Worm (Caenorhabditis elegans) whole organism, late embryonic: ENCODE measurements around the gene F14H8.2.

Experiments used
- C08G9.2 ChIP-seq: sonication (generic microtip); optimal IDR thresholded peaks from 2 replicates; lab custom pipeline; 2016; ENCODE audit warnings: mild to moderate bottlenecking, missing genetic modification characterization, moderate library complexity, missing compliant biosample characterization
- C38D4.7 ChIP-seq: fragments of 200-800 bp; sonication (Bioruptor generic); optimal IDR thresholded peaks from 2 replicates; lab custom pipeline; 2018; ENCODE audit warnings: mild to moderate bottlenecking, missing genetic modification characterization, moderate library complexity, missing compliant biosample characterization
- F13H6.1 ChIP-seq: sonication (generic microtip); optimal IDR thresholded peaks from 2 replicates; lab custom pipeline; 2016; ENCODE audit warnings: missing genetic modification characterization, missing compliant biosample characterization
- K02D7.2 ChIP-seq: sonication (generic microtip); optimal IDR thresholded peaks from 2 replicates; lab custom pipeline; 2017; ENCODE audit warnings: mild to moderate bottlenecking, missing genetic modification characterization, missing compliant biosample characterization
- ceh-22 ChIP-seq: sonication (generic microtip); optimal IDR thresholded peaks from 2 replicates; lab custom pipeline; 2017; ENCODE audit warnings: missing biosample characterization, missing genetic modification characterization
- ceh-24 ChIP-seq: sonication (generic microtip); optimal IDR thresholded peaks from 2 replicates; lab custom pipeline; 2016; ENCODE audit warnings: mild to moderate bottlenecking, missing genetic modification characterization, missing compliant biosample characterization
- ceh-31 ChIP-seq: sonication (generic microtip); optimal IDR thresholded peaks from 2 replicates; lab custom pipeline; 2016; ENCODE audit warnings: missing genetic modification characterization, missing compliant biosample characterization
- ceh-48 ChIP-seq: sonication (generic microtip); optimal IDR thresholded peaks from 2 replicates; lab custom pipeline; 2016; ENCODE audit warnings: missing genetic modification characterization, inconsistent platforms, missing compliant biosample characterization
- ceh-6 ChIP-seq: fragments of 200-800 bp; sonication (Bioruptor generic); optimal IDR thresholded peaks from 2 replicates; lab custom pipeline; 2018; ENCODE audit warnings: mild to moderate bottlenecking, missing genetic modification characterization, missing compliant biosample characterization
- ceh-9 ChIP-seq: sonication (generic microtip); optimal IDR thresholded peaks from 2 replicates; lab custom pipeline; 2016; ENCODE audit warnings: mild to moderate bottlenecking, missing genetic modification characterization, inconsistent platforms, missing compliant biosample characterization
- che-1 ChIP-seq: sonication (generic microtip); optimal IDR thresholded peaks from 2 replicates; lab custom pipeline; 2016; ENCODE audit warnings: mild to moderate bottlenecking, missing genetic modification characterization, missing compliant biosample characterization
- dmd-4 ChIP-seq: sonication (generic microtip); optimal IDR thresholded peaks from 2 replicates; lab custom pipeline; 2016; ENCODE audit warnings: borderline replicate concordance, missing genetic modification characterization, missing compliant biosample characterization
- elt-2 ChIP-seq: sonication (generic microtip); optimal IDR thresholded peaks from 2 replicates; lab custom pipeline; 2016; ENCODE audit warnings: missing genetic modification reagents, missing genetic modification characterization, missing compliant biosample characterization
- elt-4 ChIP-seq: sonication (generic microtip); optimal IDR thresholded peaks from 2 replicates; lab custom pipeline; 2016; ENCODE audit warnings: missing genetic modification characterization, missing compliant biosample characterization
- eyg-1 ChIP-seq: sonication (generic microtip); optimal IDR thresholded peaks from 2 replicates; lab custom pipeline; 2016; ENCODE audit warnings: missing genotype, missing genetic modification characterization, missing compliant biosample characterization
- fkh-10 ChIP-seq: fragments of 150-350 bp; optimal IDR thresholded peaks from 2 replicates; lab custom pipeline; 2014; ENCODE audit warnings: missing biosample characterization, missing genetic modification reagents, missing genetic modification characterization
- fkh-6 ChIP-seq: sonication (generic microtip); optimal IDR thresholded peaks from 2 replicates; lab custom pipeline; 2016; ENCODE audit warnings: missing genetic modification characterization, missing compliant biosample characterization
- hlh-15 ChIP-seq: sonication (generic microtip); optimal IDR thresholded peaks from 2 replicates; lab custom pipeline; 2016; ENCODE audit warnings: missing genetic modification characterization, missing compliant biosample characterization
- hlh-30 ChIP-seq: sonication (generic microtip); optimal IDR thresholded peaks from 2 replicates; lab custom pipeline; 2017; ENCODE audit warnings: antibody characterized with exemption, missing genetic modification characterization, missing compliant biosample characterization; ENCODE audit not compliant: insufficient read depth
- lin-11 ChIP-seq: fragments of 200-800 bp; sonication (Bioruptor generic); optimal IDR thresholded peaks from 2 replicates; lab custom pipeline; 2018; ENCODE audit warnings: mild to moderate bottlenecking, missing genetic modification characterization, missing compliant biosample characterization
- mec-3 ChIP-seq: sonication (generic microtip); optimal IDR thresholded peaks from 2 replicates; lab custom pipeline; 2016; ENCODE audit warnings: borderline replicate concordance, missing genetic modification characterization, missing compliant biosample characterization
- pat-9 ChIP-seq: fragments of 200-800 bp; sonication (Bioruptor generic); optimal IDR thresholded peaks from 2 replicates; lab custom pipeline; 2018; ENCODE audit warnings: mild to moderate bottlenecking, missing genetic modification characterization, moderate library complexity, missing compliant biosample characterization
- pax-1 ChIP-seq: fragments of 150-350 bp; optimal IDR thresholded peaks from 2 replicates; lab custom pipeline; 2014; ENCODE audit warnings: missing biosample characterization, missing genetic modification characterization
- pha-2 ChIP-seq: sonication (generic microtip); optimal IDR thresholded peaks from 2 replicates; lab custom pipeline; 2017; ENCODE audit warnings: mild to moderate bottlenecking, missing genetic modification characterization, missing compliant biosample characterization
- pha-4 ChIP-seq: fragments of 150-350 bp; optimal IDR thresholded peaks from 2 replicates; lab custom pipeline; 2018; ENCODE audit warnings: missing biosample characterization, missing genetic modification reagents, missing genetic modification characterization
- pqm-1 ChIP-seq: sonication (generic microtip); optimal IDR thresholded peaks from 2 replicates; lab custom pipeline; 2016; ENCODE audit warnings: missing genetic modification characterization, missing compliant biosample characterization
- rnt-1 ChIP-seq: sonication (generic microtip); optimal IDR thresholded peaks from 2 replicates; lab custom pipeline; 2016; ENCODE audit warnings: missing genetic modification characterization, missing compliant biosample characterization
- sox-2 ChIP-seq: fragments of 200-800 bp; sonication (Bioruptor generic); IDR thresholded peaks from 2 replicates; pipeline ENCODE4 v1.3.6; 2022; ENCODE audit warnings: missing genetic modification reagents, missing genetic modification characterization, missing compliant biosample characterization
- sox-4 ChIP-seq: sonication (generic microtip); optimal IDR thresholded peaks from 2 replicates; lab custom pipeline; 2017; ENCODE audit warnings: mild to moderate bottlenecking, missing genetic modification characterization, inconsistent platforms, missing compliant biosample characterization
- syd-9 ChIP-seq: sonication (generic microtip); optimal IDR thresholded peaks from 2 replicates; lab custom pipeline; 2016; ENCODE audit warnings: mild to moderate bottlenecking, missing genetic modification characterization, moderate library complexity, missing compliant biosample characterization
- tbx-2 ChIP-seq: sonication (generic microtip); optimal IDR thresholded peaks from 2 replicates; lab custom pipeline; 2016; ENCODE audit warnings: missing genetic modification characterization, missing compliant biosample characterization
- ttx-3 ChIP-seq: sonication (generic microtip); optimal IDR thresholded peaks from 2 replicates; lab custom pipeline; 2016; ENCODE audit warnings: missing genetic modification reagents, missing genetic modification characterization, missing compliant biosample characterization
- unc-3 ChIP-seq, 2 experiments: fragments of 200-800 bp in 1 of 2; sonication (Bioruptor generic) in 1 of 2; sonication (generic microtip) in 1 of 2; conservative IDR thresholded peaks in 1 of 2; optimal IDR thresholded peaks in 1 of 2; 2 replicates each; pipeline versions ENCODE4 v1.3.6 to Lab custom; 2016 to 2022; ENCODE audit warnings: missing compliant biosample characterization in 2 of 2, missing genetic modification characterization in 2 of 2, missing genetic modification reagents in 1 of 2
- unc-42 ChIP-seq: sonication (generic microtip); optimal IDR thresholded peaks from 2 replicates; lab custom pipeline; 2016; ENCODE audit warnings: missing genotype, missing genetic modification characterization, missing compliant biosample characterization

The F14H8.2 gene

DNA sequence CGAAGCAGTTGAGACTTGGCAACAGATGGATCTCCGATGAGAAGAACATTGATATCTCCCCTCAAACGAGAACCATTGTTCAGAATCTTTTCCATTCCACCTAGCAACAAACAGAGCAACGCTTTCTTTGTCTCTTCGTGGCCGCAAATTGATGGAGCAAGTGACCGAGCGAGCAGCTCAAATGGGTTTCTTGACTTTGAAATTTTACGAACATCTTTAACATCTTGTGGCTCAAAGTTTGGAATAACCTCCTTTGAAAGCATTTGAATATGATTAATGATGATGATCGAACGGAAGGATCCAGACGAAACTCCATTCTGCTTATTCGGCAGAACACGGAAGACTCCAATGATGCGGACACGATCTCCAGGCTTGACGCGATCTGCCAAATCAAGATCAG, 38.3 kb upstream of the F14H8.2 start:
- no peak for TF ChIP-seq hlh-15 (tag; lab: Kevin White, UChicago)
- no peak for TF ChIP-seq ceh-22 (tag; lab: Kevin White, UChicago)
- TF ChIP-seq unc-42: no peak
- no peak for TF ChIP-seq pha-2 (tag; lab: Kevin White, UChicago)
- TF ChIP-seq ceh-24 (tag; lab: Kevin White, UChicago): no peak
- no peak for TF ChIP-seq pax-1 (tag; lab: Kevin White, UChicago)
- TF ChIP-seq fkh-6: no peak
- TF ChIP-seq pat-9: no peak
- TF ChIP-seq unc-3 (GFP tag; conservative IDR thresholded peaks at IDR 0.05; lab: Robert Waterston, UW): no peak
- TF ChIP-seq unc-3 (tag; optimal IDR thresholded peaks at IDR 0.05; lab: Kevin White, UChicago): no peak
- TF ChIP-seq ceh-9 (tag; lab: Kevin White, UChicago): no peak
- TF ChIP-seq C08G9.2 (tag; lab: Kevin White, UChicago): no peak
- TF ChIP-seq hlh-30 (tag; lab: Kevin White, UChicago): no peak
- no peak for TF ChIP-seq ceh-31 (tag; lab: Kevin White, UChicago)
- no peak for TF ChIP-seq elt-4 (tag; lab: Kevin White, UChicago)
- TF ChIP-seq syd-9 (tag; lab: Kevin White, UChicago): no peak
- no peak for TF ChIP-seq pha-4 (tag; lab: Kevin White, UChicago)
- TF ChIP-seq eyg-1: no peak
- no peak for TF ChIP-seq ceh-48 (tag; lab: Kevin White, UChicago)
- no peak for TF ChIP-seq che-1

DNA sequence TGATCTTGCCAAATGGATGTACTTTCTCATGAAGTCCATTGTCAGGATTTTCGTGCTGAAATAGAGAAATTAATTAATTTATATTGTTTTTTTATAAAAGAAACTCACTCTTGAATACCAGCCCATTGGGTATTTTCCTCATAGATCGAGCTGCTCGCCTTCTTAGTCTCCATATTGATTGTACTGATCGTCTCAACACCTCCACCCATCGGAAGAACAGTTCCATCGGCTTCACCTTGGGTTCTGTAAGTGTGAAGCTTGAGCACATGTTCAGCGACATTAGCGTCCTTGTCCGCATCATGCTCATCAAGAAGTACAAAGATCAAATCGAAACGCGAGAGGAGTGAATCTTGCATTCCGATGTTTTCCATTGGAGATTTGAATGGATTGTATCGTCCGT, 37.6 kb upstream of the F14H8.2 start:
- TF ChIP-seq pqm-1 (no peak), elt-2 (tag; lab: Kevin White, UChicago) (no peak), rnt-1 (tag; lab: Kevin White, UChicago) (no peak), ceh-22 (tag; lab: Kevin White, UChicago) (no peak), fkh-10 (GFP tag; lab: Kevin White, UChicago) (no peak), ceh-6 (GFP tag; lab: Kevin White, UChicago) (no peak), lin-11 (tag; lab: Kevin White, UChicago) (no peak), K02D7.2 (no peak)

DNA sequence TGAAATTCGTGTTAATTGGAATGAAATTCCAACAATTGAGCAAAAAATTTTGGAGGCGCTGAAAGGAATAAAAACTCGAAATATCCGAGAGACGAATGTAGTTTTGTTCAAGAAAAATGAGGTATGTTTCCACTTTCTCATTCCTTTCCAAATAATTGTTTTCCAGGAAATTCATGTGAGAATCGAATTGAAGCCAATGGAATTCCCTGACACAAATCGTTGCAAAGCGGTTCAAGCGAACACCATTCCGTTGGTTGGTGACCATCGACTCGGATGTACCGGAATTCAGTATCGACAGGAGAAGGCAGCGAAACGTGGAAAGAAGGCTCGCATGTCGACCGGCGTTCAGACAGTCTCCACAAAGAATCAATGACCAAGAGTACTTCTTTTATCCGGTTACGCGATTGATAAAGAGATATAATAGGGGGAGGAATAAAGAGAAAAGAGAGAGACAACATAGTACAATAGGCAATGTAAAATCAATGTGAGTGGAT, 36.3 kb upstream of the F14H8.2 start:
- TF ChIP-seq sox-2 (GFP tag; lab: Robert Waterston, UW) (no peak), C38D4.7 (no peak), rnt-1 (tag; lab: Kevin White, UChicago) (no peak), fkh-10 (GFP tag; lab: Kevin White, UChicago) (no peak), C08G9.2 (tag; lab: Kevin White, UChicago) (no peak), ttx-3 (no peak)
- TF ChIP-seq, all 69 proteins: peak for 0

DNA sequence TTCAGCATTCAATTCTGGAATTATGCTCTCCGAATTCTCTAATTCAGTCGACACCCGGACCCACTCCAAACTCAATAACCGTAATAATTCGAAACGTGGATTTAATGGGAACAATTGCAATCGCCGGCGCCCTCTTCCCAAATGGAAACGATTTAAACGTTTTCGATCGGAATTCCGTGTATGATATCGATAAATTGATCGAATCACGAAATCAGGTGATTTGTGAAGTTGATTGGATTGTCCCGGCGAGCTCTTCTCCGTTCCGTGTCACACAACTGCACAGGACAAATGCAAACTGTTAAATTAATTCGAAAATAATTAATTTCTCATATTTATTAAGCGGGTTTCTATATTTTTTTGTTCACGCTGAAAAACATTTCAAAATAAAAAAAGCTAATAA, 35.7 kb upstream of the F14H8.2 start, which contains the start of gene C25D7.16:
TSS of gene C25D7.16 (plus strand) at position 301 of the 400 bp plus-strand sequence.
- no peak for TF ChIP-seq lin-11 (tag; lab: Kevin White, UChicago)
- TF ChIP-seq mec-3: no peak
- no peak for TF ChIP-seq C38D4.7
- TF ChIP-seq fkh-6: no peak
- TF ChIP-seq F13H6.1 (tag; lab: Kevin White, UChicago): no peak

DNA sequence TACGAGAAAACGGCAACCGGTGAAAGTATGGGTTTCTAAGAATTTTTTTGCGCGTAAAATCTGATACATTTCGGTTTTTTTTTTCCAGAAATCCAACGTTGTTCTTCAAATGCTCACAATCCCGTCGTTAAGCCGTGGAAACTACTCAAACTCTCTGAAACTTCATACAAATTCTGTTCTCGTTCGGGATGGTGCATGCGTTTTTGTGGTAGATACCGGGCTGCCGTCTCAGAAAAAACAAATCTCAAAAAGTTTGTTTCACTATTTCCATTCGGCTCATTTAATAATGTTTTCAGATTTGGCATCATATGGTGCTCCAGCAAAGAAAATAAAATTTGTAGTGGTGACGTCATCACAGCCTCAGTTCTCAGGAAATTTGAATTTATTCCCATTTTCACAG, 34.6 kb upstream of the F14H8.2 start:
- TF ChIP-seq dmd-4 (tag; lab: Kevin White, UChicago) (no peak), sox-4 (no peak), eyg-1 (no peak), ceh-9 (tag; lab: Kevin White, UChicago) (no peak), ceh-48 (tag; lab: Kevin White, UChicago) (no peak), pha-2 (tag; lab: Kevin White, UChicago) (no peak), ceh-31 (tag; lab: Kevin White, UChicago) (no peak), pat-9 (no peak), pqm-1 (no peak), tbx-2 (tag; lab: Kevin White, UChicago) (no peak)
